Worm (Caenorhabditis elegans): Measurements from ENCODE around the gene igeg-2.

ce11 chrX:11465215-11465614 is 18.8 kb upstream of the igeg-2 start, which contains the start of gene lin-14:
- no peak for TF ChIP-seq ztf-29 (GFP tag; IDR thresholded peaks at IDR 0.05)
- TF ChIP-seq flt-1 (GFP tag; IDR thresholded peaks at IDR 0.05) = no peak
- TF ChIP-seq ztf-23 (GFP tag; IDR thresholded peaks at IDR 0.05) = no peak
- TF ChIP-seq cog-1 (tag; optimal IDR thresholded peaks at IDR 0.05) = no peak

Data from whole organism, midembryonic.